Worm (Caenorhabditis elegans) whole organism, early embryonic: Measurements from ENCODE around the gene aat-7.

Experiments
- B0310.2 ChIP-seq: sonication (generic microtip); optimal IDR thresholded peaks from 2 replicates; lab custom pipeline; 2016; ENCODE audit warnings: mild to moderate bottlenecking, missing genetic modification characterization, missing compliant biosample characterization
- F13C5.2 ChIP-seq: sonication (generic microtip); optimal IDR thresholded peaks from 2 replicates; lab custom pipeline; 2017; ENCODE audit warnings: mild to moderate bottlenecking, missing genetic modification characterization, inconsistent platforms, missing compliant biosample characterization
- aly-1 ChIP-seq: sonication (generic microtip); optimal IDR thresholded peaks from 2 replicates; lab custom pipeline; 2016; ENCODE audit warnings: missing genetic modification characterization, missing compliant biosample characterization
- ama-1 ChIP-seq: fragments of 150-350 bp; optimal IDR thresholded peaks from 2 replicates; lab custom pipeline; 2014
- ceh-13 ChIP-seq: fragments of 200-800 bp; sonication (Bioruptor generic); optimal IDR thresholded peaks from 2 replicates; lab custom pipeline; 2018; ENCODE audit warnings: mild to moderate bottlenecking, missing genetic modification characterization, missing compliant biosample characterization
- ceh-36 ChIP-seq: sonication (generic microtip); optimal IDR thresholded peaks from 2 replicates; lab custom pipeline; 2016; ENCODE audit warnings: missing genetic modification characterization, inconsistent platforms, missing compliant biosample characterization
- ets-7 ChIP-seq: sonication (generic microtip); optimal IDR thresholded peaks from 2 replicates; lab custom pipeline; 2016; ENCODE audit warnings: missing genotype, missing genetic modification characterization, missing compliant biosample characterization
- flt-1 ChIP-seq: fragments of 200-800 bp; sonication (Bioruptor generic); IDR thresholded peaks from 2 replicates; pipeline ENCODE4 v1.3.6; 2022; ENCODE audit warnings: missing genetic modification characterization, missing compliant biosample characterization
- hmbx-1 ChIP-seq: sonication (generic microtip); optimal IDR thresholded peaks from 2 replicates; lab custom pipeline; 2016; ENCODE audit warnings: mild to moderate bottlenecking, missing genetic modification characterization, missing compliant biosample characterization
- hmg-4 ChIP-seq: fragments of 200-800 bp; sonication (Bioruptor generic); optimal IDR thresholded peaks from 2 replicates; lab custom pipeline; 2018; ENCODE audit warnings: mild to moderate bottlenecking, missing genetic modification characterization, missing compliant biosample characterization
- hnd-1 ChIP-seq: sonication (generic microtip); optimal IDR thresholded peaks from 2 replicates; lab custom pipeline; 2016; ENCODE audit warnings: missing genetic modification characterization, missing compliant biosample characterization
- pes-1 ChIP-seq: fragments of 200-800 bp; sonication (Bioruptor generic); IDR thresholded peaks from 2 replicates; pipeline ENCODE4 v1.3.6; 2022; ENCODE audit warnings: missing genetic modification reagents, missing genetic modification characterization, missing compliant biosample characterization
- scrt-1 ChIP-seq: fragments of 200-800 bp; sonication (Bioruptor generic); IDR thresholded peaks from 2 replicates; pipeline ENCODE4 v1.3.6; 2022; ENCODE audit warnings: missing genetic modification characterization, missing compliant biosample characterization
- sea-1 ChIP-seq: fragments of 200-800 bp; sonication (Bioruptor generic); conservative IDR thresholded peaks from 2 replicates; pipeline ENCODE4 v1.3.6; 2022; ENCODE audit warnings: missing genetic modification characterization, missing compliant biosample characterization
- tbx-11 ChIP-seq: fragments of 200-800 bp; sonication (Bioruptor generic); IDR thresholded peaks from 2 replicates; pipeline ENCODE4 v1.3.6; 2022; ENCODE audit warnings: missing genetic modification characterization, missing compliant biosample characterization
- tbx-37 ChIP-seq: fragments of 200-800 bp; sonication (Bioruptor generic); conservative IDR thresholded peaks from 2 replicates; pipeline ENCODE4 v1.3.6; 2022; ENCODE audit warnings: missing genetic modification reagents, missing genetic modification characterization, missing compliant biosample characterization
- tra-4 ChIP-seq: sonication (generic microtip); optimal IDR thresholded peaks from 2 replicates; lab custom pipeline; 2017; ENCODE audit warnings: missing genetic modification characterization, missing compliant biosample characterization

The aat-7 gene

ce11 chrII:1411372-1411771 is 24.7 kb downstream of the aat-7 start, which contains the start of gene Y51H7C.9:
Y51H7C.9 (minus strand) TSS chrII:1411472.
- no peak for TF ChIP-seq tbx-11 (GFP tag; lab: Robert Waterston, UW)
- no peak for TF ChIP-seq sea-1 (GFP tag; lab: Robert Waterston, UW)
- TF ChIP-seq hmbx-1 (tag; lab: Kevin White, UChicago): no peak
- no peak for TF ChIP-seq F13C5.2 (tag; lab: Kevin White, UChicago)
- no peak for TF ChIP-seq pes-1 (GFP tag; lab: Robert Waterston, UW)
- TF ChIP-seq ceh-13: no peak

- TF ChIP-seq sea-1 (GFP tag; lab: Robert Waterston, UW) (no peak), F13C5.2 (tag; lab: Kevin White, UChicago) (no peak), B0310.2 (tag; lab: Kevin White, UChicago) (no peak)
These were observed 25.8 kb downstream of the aat-7 start, which contains the start of gene alkb-1 for ce11 chrII:1412359-1412907. alkb-1 (plus strand) TSS chrII:1412409.

ce11 chrII:1419994-1420393 is 33.3 kb downstream of the aat-7 start:
- TF ChIP-seq aly-1 (no peak), F13C5.2 (tag; lab: Kevin White, UChicago) (no peak), ets-7 (tag; lab: Kevin White, UChicago) (no peak), tra-4 (tag; lab: Kevin White, UChicago) (no peak), B0310.2 (tag; lab: Kevin White, UChicago) (no peak), pes-1 (GFP tag; lab: Robert Waterston, UW) (no peak), sea-1 (GFP tag; lab: Robert Waterston, UW) (no peak), ama-1 (no peak), scrt-1 (GFP tag; lab: Robert Waterston, UW) (no peak), flt-1 (GFP tag; lab: Robert Waterston, UW) (no peak)

ce11 chrII:1420806-1421463 is 34.3 kb downstream of the aat-7 start:
- TF ChIP-seq F13C5.2 (tag; lab: Kevin White, UChicago) (no peak), flt-1 (GFP tag; lab: Robert Waterston, UW) (no peak)

ce11 chrII:1423660-1424059 is 37.0 kb downstream of the aat-7 start, which contains the start of gene Y51H7C.10:
Y51H7C.10 (minus strand) TSS chrII:1423760.
- TF ChIP-seq aly-1: no peak
- TF ChIP-seq ama-1: no peak
- TF ChIP-seq tbx-37 (GFP tag; lab: Robert Waterston, UW): no peak
- TF ChIP-seq scrt-1 (GFP tag; lab: Robert Waterston, UW): no peak
- TF ChIP-seq ets-7 (tag; lab: Kevin White, UChicago): no peak
- TF ChIP-seq flt-1 (GFP tag; lab: Robert Waterston, UW): no peak
- no peak for TF ChIP-seq ceh-13
- TF ChIP-seq hmg-4 (GFP tag; lab: Kevin White, UChicago): no peak
- no peak for TF ChIP-seq B0310.2 (tag; lab: Kevin White, UChicago)
- no peak for TF ChIP-seq F13C5.2 (tag; lab: Kevin White, UChicago)
- TF ChIP-seq tbx-11 (GFP tag; lab: Robert Waterston, UW): no peak
- TF ChIP-seq sea-1 (GFP tag; lab: Robert Waterston, UW): no peak
- no peak for TF ChIP-seq hnd-1 (tag; lab: Kevin White, UChicago)
- TF ChIP-seq pes-1 (GFP tag; lab: Robert Waterston, UW): no peak

- TF ChIP-seq hmg-4 (GFP tag; lab: Kevin White, UChicago) (no peak), hmbx-1 (tag; lab: Kevin White, UChicago) (no peak), tbx-11 (GFP tag; lab: Robert Waterston, UW) (no peak), scrt-1 (GFP tag; lab: Robert Waterston, UW) (no peak), F13C5.2 (tag; lab: Kevin White, UChicago) (no peak), ceh-36 (tag; lab: Kevin White, UChicago) (no peak), ceh-13 (no peak), B0310.2 (tag; lab: Kevin White, UChicago) (no peak), ama-1 (no peak), flt-1 (GFP tag; lab: Robert Waterston, UW) (no peak), ets-7 (tag; lab: Kevin White, UChicago) (no peak), hnd-1 (tag; lab: Kevin White, UChicago) (no peak), aly-1 (no peak)
These were observed 50.0 kb downstream of the aat-7 start for ce11 chrII:1436715-1437114.

- TF ChIP-seq tra-4 (tag; lab: Kevin White, UChicago): no peak
- no peak for TF ChIP-seq hmbx-1 (tag; lab: Kevin White, UChicago)
- no peak for TF ChIP-seq scrt-1 (GFP tag; lab: Robert Waterston, UW)
- no peak for TF ChIP-seq ama-1
- TF ChIP-seq tbx-11 (GFP tag; lab: Robert Waterston, UW): no peak
These were observed 51.0 kb downstream of the aat-7 start, which contains the start of gene nol-6 for ce11 chrII:1437449-1438335. nol-6 (minus strand) TSS chrII:1437499.

- TF ChIP-seq ama-1 (no peak), pes-1 (GFP tag; lab: Robert Waterston, UW) (no peak), hnd-1 (tag; lab: Kevin White, UChicago) (no peak), sea-1 (GFP tag; lab: Robert Waterston, UW) (no peak), B0310.2 (tag; lab: Kevin White, UChicago) (no peak), ceh-13 (no peak), scrt-1 (GFP tag; lab: Robert Waterston, UW) (no peak), flt-1 (GFP tag; lab: Robert Waterston, UW) (no peak), tbx-37 (GFP tag; lab: Robert Waterston, UW) (no peak), tra-4 (tag; lab: Kevin White, UChicago) (no peak), aly-1 (no peak), tbx-11 (GFP tag; lab: Robert Waterston, UW) (no peak), hmbx-1 (tag; lab: Kevin White, UChicago) (no peak), F13C5.2 (tag; lab: Kevin White, UChicago) (no peak), ets-7 (tag; lab: Kevin White, UChicago) (no peak), ceh-36 (tag; lab: Kevin White, UChicago) (no peak), hmg-4 (GFP tag; lab: Kevin White, UChicago) (no peak)
These were observed 51.6 kb downstream of the aat-7 start, which contains the start of gene Y51H7C.3 for ce11 chrII:1438336-1438589. Y51H7C.3 (plus strand) TSS chrII:1438490.
